Fruit fly (Drosophila melanogaster) whole organism, embryonic: ENCODE results near the gene CG12194.
A peak's percentile ranks its signal among the peaks of the same experiment; 100 is the strongest.

Experiments used
- ATbp ChIP-seq: fragments of 200-800 bp; sonication (Bioruptor generic); optimal IDR thresholded peaks from 2 replicates; lab custom pipeline; 2017; ENCODE audit warnings: missing biosample characterization, mild to moderate bottlenecking, missing genetic modification characterization, missing genetic modification reagents
- Adf1 ChIP-seq: fragments of 200-800 bp; sonication (Bioruptor generic); IDR thresholded peaks from 2 replicates; pipeline ENCODE4 v1.3.6; 2022; ENCODE audit warnings: missing biosample characterization, missing genetic modification characterization
- Aef1 ChIP-seq: fragments of 200-800 bp; sonication (Bioruptor generic); IDR thresholded peaks from 3 replicates; pipeline ENCODE4 v1.3.6; 2022; ENCODE audit warnings: missing biosample characterization, missing genetic modification characterization
- CG12391 ChIP-seq: fragments of 200-800 bp; sonication (Bioruptor generic); optimal IDR thresholded peaks from 3 replicates; lab custom pipeline; 2018; ENCODE audit warnings: missing biosample characterization, mild to moderate bottlenecking, missing genetic modification characterization, moderate library complexity
- CG14965 ChIP-seq: fragments of 200-800 bp; sonication (Bioruptor generic); optimal IDR thresholded peaks from 2 replicates; lab custom pipeline; 2016; ENCODE audit warnings: missing biosample characterization, missing genetic modification characterization, borderline replicate concordance
- CG15073 ChIP-seq: fragments of 200-800 bp; sonication (Bioruptor generic); optimal IDR thresholded peaks from 2 replicates; lab custom pipeline; 2016; ENCODE audit warnings: missing biosample characterization, missing genetic modification characterization
- CG15601 ChIP-seq: fragments of 200-800 bp; sonication (Bioruptor generic); optimal IDR thresholded peaks from 3 replicates; lab custom pipeline; 2019; ENCODE audit warnings: missing biosample characterization, mild to moderate bottlenecking, missing genetic modification characterization, moderate library complexity
- CG30020 ChIP-seq: fragments of 200-800 bp; optimal IDR thresholded peaks from 2 replicates; lab custom pipeline; 2019; ENCODE audit warnings: missing biosample characterization, mild to moderate bottlenecking, missing genetic modification characterization, moderate library complexity
- CG4360 ChIP-seq: fragments of 200-800 bp; sonication (Bioruptor generic); IDR thresholded peaks from 2 replicates; pipeline ENCODE4 v1.3.6; 2022; ENCODE audit warnings: missing biosample characterization, missing genetic modification characterization
- CG6765 ChIP-seq: fragments of 200-800 bp; sonication (Bioruptor generic); optimal IDR thresholded peaks from 3 replicates; lab custom pipeline; 2017; ENCODE audit warnings: missing biosample characterization, mild to moderate bottlenecking, missing genetic modification characterization
- CG7987 ChIP-seq: fragments of 200-800 bp; sonication (Bioruptor generic); optimal IDR thresholded peaks from 2 replicates; lab custom pipeline; 2018; ENCODE audit warnings: missing biosample characterization, mild to moderate bottlenecking, missing genetic modification characterization, moderate library complexity
- CHES-1-like ChIP-seq: fragments of 200-800 bp; sonication (Bioruptor generic); optimal IDR thresholded peaks from 2 replicates; lab custom pipeline; 2016; ENCODE audit warnings: missing biosample characterization, missing genetic modification characterization
- CoRest ChIP-seq: fragments of 200-800 bp; sonication (Bioruptor generic); optimal IDR thresholded peaks from 3 replicates; lab custom pipeline; 2018; ENCODE audit warnings: missing biosample characterization, mild to moderate bottlenecking, missing genetic modification characterization, moderate library complexity
- Doc2 ChIP-seq: fragments of 200-800 bp; sonication (Bioruptor generic); IDR thresholded peaks from 2 replicates; pipeline ENCODE4 v1.3.6; 2022; ENCODE audit warnings: missing biosample characterization, missing genetic modification characterization
- E2f1 ChIP-seq: fragments of 200-800 bp; sonication (Bioruptor generic); IDR thresholded peaks from 2 replicates; pipeline ENCODE4 v1.3.6; 2022; ENCODE audit warnings: missing biosample characterization, missing genetic modification characterization
- MESR4 ChIP-seq: fragments of 200-800 bp; sonication (Bioruptor generic); optimal IDR thresholded peaks from 2 replicates; lab custom pipeline; 2018; ENCODE audit warnings: missing biosample characterization, mild to moderate bottlenecking, missing genetic modification characterization, moderate library complexity
- Mad ChIP-seq: fragments of 200-800 bp; sonication (Bioruptor generic); optimal IDR thresholded peaks from 2 replicates; lab custom pipeline; 2016; ENCODE audit warnings: missing biosample characterization, missing genetic modification characterization
- Meics ChIP-seq: fragments of 200-800 bp; sonication (Bioruptor generic); optimal IDR thresholded peaks from 2 replicates; lab custom pipeline; 2017; ENCODE audit warnings: missing biosample characterization, mild to moderate bottlenecking, missing genetic modification characterization
- Pdp1 ChIP-seq, 2 experiments: fragments of 200-800 bp; sonication (Bioruptor generic); optimal IDR thresholded peaks; 3 replicates each; lab custom pipeline; 2016; ENCODE audit warnings: missing biosample characterization in 2 of 2, missing genetic modification characterization in 2 of 2, mild to moderate bottlenecking in 1 of 2, moderate library complexity in 1 of 2
- Sry-δ ChIP-seq: fragments of 200-800 bp; sonication (Bioruptor generic); optimal IDR thresholded peaks from 2 replicates; lab custom pipeline; 2016; ENCODE audit warnings: missing biosample characterization, missing genetic modification characterization
- Trl ChIP-seq, 3 experiments: fragments of >200 bp in 2 of 3; fragments of 200-800 bp in 1 of 3; sonication (Bioruptor generic) in 1 of 3; optimal IDR thresholded peaks; 2 replicates in 1 of 3; 3 replicates in 2 of 3; lab custom pipeline; 2016 to 2017; ENCODE audit warnings: missing biosample characterization in 1 of 3, missing genetic modification characterization in 1 of 3
- bsh ChIP-seq, 2 experiments: fragments of 200-800 bp; sonication (Bioruptor generic); optimal IDR thresholded peaks; 2 replicates each; lab custom pipeline; 2017 to 2018; ENCODE audit warnings: mild to moderate bottlenecking in 2 of 2, missing biosample characterization in 2 of 2, missing genetic modification characterization in 2 of 2, moderate library complexity in 1 of 2
- fd96Cb ChIP-seq: fragments of 200-800 bp; sonication (Bioruptor generic); optimal IDR thresholded peaks from 2 replicates; lab custom pipeline; 2018; ENCODE audit warnings: missing biosample characterization, mild to moderate bottlenecking, missing genetic modification characterization, moderate library complexity
- ind ChIP-seq: fragments of 200-800 bp; sonication (Bioruptor generic); optimal IDR thresholded peaks from 3 replicates; lab custom pipeline; 2016; ENCODE audit warnings: missing biosample characterization, missing genetic modification characterization
- jigr1 ChIP-seq: fragments of 200-800 bp; sonication (Bioruptor generic); IDR thresholded peaks from 3 replicates; pipeline ENCODE4 v1.3.6; 2022; ENCODE audit warnings: missing biosample characterization, missing genetic modification characterization
- lola ChIP-seq, 3 experiments: fragments of >200 bp in 2 of 3; fragments of 200-800 bp in 1 of 3; sonication (Bioruptor generic) in 1 of 3; optimal IDR thresholded peaks; 2 replicates each; lab custom pipeline; 2017 to 2019; ENCODE audit warnings: missing biosample characterization in 3 of 3, missing genetic modification characterization in 3 of 3, mild to moderate bottlenecking in 1 of 3, moderate library complexity in 1 of 3
- mld ChIP-seq: fragments of 200-800 bp; sonication (Bioruptor generic); IDR thresholded peaks from 3 replicates; pipeline ENCODE4 v1.3.6; 2022; ENCODE audit warnings: missing biosample characterization, missing genetic modification characterization; ENCODE audit not compliant: partially characterized antibody
- pho ChIP-seq: fragments of 200-800 bp; sonication (Bioruptor generic); optimal IDR thresholded peaks from 2 replicates; lab custom pipeline; 2016; ENCODE audit warnings: missing biosample characterization, missing genetic modification characterization
- phol ChIP-seq: fragments of 200-800 bp; sonication (Bioruptor generic); optimal IDR thresholded peaks from 3 replicates; lab custom pipeline; 2018; ENCODE audit warnings: missing biosample characterization, mild to moderate bottlenecking, missing genetic modification characterization, moderate library complexity
- pita ChIP-seq: fragments of 200-800 bp; sonication (Bioruptor generic); optimal IDR thresholded peaks from 2 replicates; lab custom pipeline; 2017; ENCODE audit warnings: missing biosample characterization, mild to moderate bottlenecking, missing genetic modification characterization
- ro ChIP-seq: fragments of 200-800 bp; sonication (Bioruptor generic); IDR thresholded peaks from 2 replicates; pipeline ENCODE4 v1.3.6; 2022; ENCODE audit warnings: missing biosample characterization, missing genetic modification characterization
- salm ChIP-seq: fragments of 200-800 bp; sonication (Bioruptor generic); optimal IDR thresholded peaks from 2 replicates; lab custom pipeline; 2018; ENCODE audit warnings: missing biosample characterization, mild to moderate bottlenecking, missing genetic modification characterization
- sens ChIP-seq: fragments of 200-800 bp; sonication (Bioruptor generic); peaks from one replicate; lab custom pipeline; 2016; ENCODE audit warnings: missing biosample characterization, missing genetic modification characterization
- slbo ChIP-seq: fragments of 200-800 bp; sonication (Bioruptor generic); IDR thresholded peaks from 2 replicates; pipeline ENCODE4 v1.3.6; 2022; ENCODE audit warnings: missing biosample characterization, missing genetic modification characterization
- sqz ChIP-seq: fragments of 200-800 bp; sonication (Bioruptor generic); optimal IDR thresholded peaks from 3 replicates; lab custom pipeline; 2018; ENCODE audit warnings: missing biosample characterization, mild to moderate bottlenecking, missing genetic modification characterization
- sr ChIP-seq: fragments of 200-800 bp; sonication (Bioruptor generic); IDR thresholded peaks from 3 replicates; pipeline ENCODE4 v1.3.6; 2022; ENCODE audit warnings: missing biosample characterization, missing genetic modification characterization
- sug ChIP-seq: fragments of 200-800 bp; optimal IDR thresholded peaks from 2 replicates; lab custom pipeline; 2019; ENCODE audit warnings: missing biosample characterization, mild to moderate bottlenecking, missing genetic modification characterization, moderate library complexity
- tio ChIP-seq: fragments of 200-800 bp; sonication (Bioruptor generic); optimal IDR thresholded peaks from 2 replicates; lab custom pipeline; 2017; ENCODE audit warnings: missing biosample characterization, missing genetic modification characterization, inconsistent platforms
- trem ChIP-seq: fragments of 200-800 bp; optimal IDR thresholded peaks from 3 replicates; lab custom pipeline; 2019; ENCODE audit warnings: missing biosample characterization, mild to moderate bottlenecking, missing genetic modification characterization, moderate library complexity
- unpg ChIP-seq: fragments of 200-800 bp; sonication (Bioruptor generic); optimal IDR thresholded peaks from 3 replicates; lab custom pipeline; 2018; ENCODE audit warnings: missing biosample characterization, mild to moderate bottlenecking, missing genetic modification characterization, moderate library complexity
- z ChIP-seq: fragments of 200-800 bp; sonication (Bioruptor generic); IDR thresholded peaks from 3 replicates; pipeline ENCODE4 v1.3.6; 2022; ENCODE audit warnings: missing biosample characterization, missing genetic modification characterization
- zen2 ChIP-seq: fragments of 200-800 bp; sonication (Bioruptor generic); IDR thresholded peaks from 3 replicates; pipeline ENCODE4 v1.3.6; 2022; ENCODE audit warnings: missing biosample characterization, missing genetic modification characterization; ENCODE audit not compliant: partially characterized antibody
- zfh1 ChIP-seq: fragments of 200-800 bp; sonication (Bioruptor generic); IDR thresholded peaks from 3 replicates; pipeline ENCODE4 v1.3.6; 2022; ENCODE audit warnings: missing biosample characterization, missing genetic modification characterization

CG12194 gene

dm6 chr2L:4838494-4839320 lies 560 bp downstream of the CG12194 start (continued):
- TF ChIP-seq CoRest (tag; lab: Kevin White, UChicago) (no peak), unpg (GFP tag; lab: Kevin White, UChicago) (peak; percentile 25), pho (GFP tag; lab: Kevin White, UChicago) (no peak), Doc2 (GFP tag; lab: Robert Waterston, UW) (no peak), jigr1 (GFP tag; lab: Robert Waterston, UW) (no peak), Meics (no peak), ro (GFP tag; lab: Robert Waterston, UW) (no peak), slbo (no peak), phol (tag; lab: Kevin White, UChicago) (no peak), fd96Cb (tag; lab: Kevin White, UChicago) (no peak)

DNA sequence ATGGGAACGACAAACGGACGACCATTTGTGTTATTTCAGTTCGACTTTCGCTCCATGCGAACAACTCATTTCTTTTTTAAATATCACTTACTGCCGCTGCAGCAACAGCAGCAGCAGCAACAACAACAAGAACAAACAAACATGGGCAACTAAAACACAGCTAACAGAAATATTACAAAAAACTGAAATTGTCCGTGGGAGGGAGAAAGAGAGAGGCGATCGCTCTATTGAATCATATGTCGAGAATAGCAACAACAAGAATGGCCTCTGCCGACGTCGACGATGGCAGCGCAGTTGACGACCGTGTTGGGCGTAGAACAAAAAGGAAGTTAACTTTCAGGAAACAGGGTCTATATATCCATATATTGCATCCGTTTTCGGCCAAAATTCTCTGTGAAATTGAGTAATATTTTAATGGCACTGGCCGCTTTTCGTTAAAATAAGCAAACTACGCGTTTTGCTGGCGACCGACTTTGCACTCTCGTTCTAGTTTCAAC lies 8.5 kb downstream of the CG12194 start:
- TF ChIP-seq sqz (GFP tag; lab: Kevin White, UChicago) (peak; percentile 41), Pdp1 (GFP tag; optimal IDR thresholded peaks at IDR 0.05; lab: Kevin White, UChicago) (peak in 1 of 2 experiments; percentile 71), mld (GFP tag; lab: Robert Waterston, UW) (0 out of 3 replicates have a peak, but pooled peaks have one; percentile 22), Trl (optimal IDR thresholded peaks at IDR 0.05; lab: Kevin White, UChicago) (peak in 1 of 2 experiments; percentile 32), Trl (GFP tag; optimal IDR thresholded peaks at IDR 0.05; lab: Kevin White, UChicago) (no peak), bsh (GFP tag; optimal IDR thresholded peaks at IDR 0.05; lab: Kevin White, UChicago) (no peak), Aef1 (peak; percentile 11; the same call in 1 of the 3 replicates), sr (GFP tag; lab: Robert Waterston, UW) (0 out of 3 replicates have a peak, but pooled peaks have one; percentile 54), sens (GFP tag; lab: Kevin White, UChicago) (peak; percentile 52), sug (tag; lab: Kevin White, UChicago) (peak; percentile 32), CG15073 (GFP tag; lab: Kevin White, UChicago) (no peak), CG4360 (GFP tag; lab: Robert Waterston, UW) (peak; percentile 84), Adf1 (GFP tag; lab: Robert Waterston, UW) (peak; percentile 95), ind (GFP tag; lab: Kevin White, UChicago) (no peak), MESR4 (GFP tag; lab: Kevin White, UChicago) (peak; percentile 49), CG15601 (tag; lab: Kevin White, UChicago) (peak; percentile 23), CG30020 (tag; lab: Kevin White, UChicago) (no peak), zen2 (GFP tag; lab: Robert Waterston, UW) (no peak)

DNA sequence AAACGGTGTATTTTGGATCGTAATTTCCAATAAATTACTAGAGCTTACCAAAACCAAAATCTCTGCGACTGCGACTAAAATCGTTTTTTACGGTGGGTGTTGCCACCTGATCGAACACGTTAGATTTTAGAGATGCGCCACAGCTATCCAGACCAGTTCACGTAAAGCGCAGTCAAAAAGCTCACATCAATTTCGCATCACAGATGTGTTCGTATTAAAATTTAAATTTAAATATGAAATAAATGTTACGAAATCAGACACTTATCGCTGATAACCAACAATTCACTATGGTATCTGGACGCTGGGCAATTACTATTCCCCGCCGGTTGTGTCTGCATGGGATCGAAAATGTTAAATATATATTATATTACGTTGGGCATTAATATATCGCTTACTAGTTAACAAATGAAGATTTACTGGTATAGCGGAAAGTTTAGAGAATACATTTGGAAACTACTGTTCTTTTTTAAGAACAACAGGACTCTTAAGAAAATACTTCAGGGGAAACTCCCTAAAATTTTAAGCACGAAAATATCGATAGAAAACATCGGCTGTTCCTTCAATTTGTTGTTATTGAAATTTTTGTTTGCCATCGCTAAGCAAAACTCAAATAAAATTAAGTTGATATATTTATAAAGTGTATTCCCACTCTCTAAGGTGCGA lies 9.2 kb downstream of the CG12194 start, which contains the start of the genes mxt and CG11927:
TSS of gene mxt (minus strand) at position 105 of the 663 bp plus-strand sequence.
TSS of gene CG11927 (plus strand) at position 576 of the 663 bp plus-strand sequence.
- no peak for TF ChIP-seq E2f1
- no peak for TF ChIP-seq CG6765
- peak in 1 of 3 experiments; percentile 35 for TF ChIP-seq lola (GFP tag; optimal IDR thresholded peaks at IDR 0.05; lab: Kevin White, UChicago)
- no peak for TF ChIP-seq z (GFP tag; lab: Robert Waterston, UW)
- TF ChIP-seq CG7987 (GFP tag; lab: Kevin White, UChicago), result no peak
- peak; percentile 10 for TF ChIP-seq trem
- TF ChIP-seq pita (GFP tag; lab: Kevin White, UChicago), result no peak
- TF ChIP-seq ATbp (GFP tag; lab: Kevin White, UChicago), result no peak
- TF ChIP-seq CG14965, result no peak
- TF ChIP-seq Mad (GFP tag; lab: Kevin White, UChicago), result peak; percentile 31
- peak; percentile 71; the same call in 2 of the 3 replicates for TF ChIP-seq zfh1 (GFP tag; lab: Robert Waterston, UW)
- no peak for TF ChIP-seq salm (tag; lab: Kevin White, UChicago)
- peak; percentile 85 for TF ChIP-seq Sry-δ (GFP tag; lab: Kevin White, UChicago)
- peak; percentile 44 for TF ChIP-seq CG30020 (tag; lab: Kevin White, UChicago)
- no peak for TF ChIP-seq tio
- no peak for TF ChIP-seq CHES-1-like (GFP tag; lab: Kevin White, UChicago)
- TF ChIP-seq CG12391, result peak; percentile 52
